Worm (Caenorhabditis elegans): ENCODE measurements around the gene mcm-3.
A peak's percentile ranks its signal among the peaks of the same experiment; 100 is the strongest.

The mcm-3 gene

ce11 chrV:15085335-15085800, 26.0 kb upstream of the mcm-3 start, which contains the start of the genes ahsa-1 and C01G10.7 (continued):
- TF ChIP-seq pag-3 (tag; optimal IDR thresholded peaks at IDR 0.05; ENCODE audit: borderline replicate concordance, insufficient read depth) (no peak), nhr-71 (tag; optimal IDR thresholded peaks at IDR 0.05) (peak; percentile 96), C34B4.2 (tag; optimal IDR thresholded peaks at IDR 0.05) (no peak), nhr-28 (tag; optimal IDR thresholded peaks at IDR 0.05) (no peak), nhr-84 (tag; optimal IDR thresholded peaks at IDR 0.05) (no peak), nhr-90 (tag; optimal IDR thresholded peaks at IDR 0.05; ENCODE audit: poor library complexity) (peak; percentile 95), xbp-1 (tag; optimal IDR thresholded peaks at IDR 0.05) (peak; percentile 87), sup-37 (GFP tag; optimal IDR thresholded peaks at IDR 0.05) (no peak), egl-27 (tag; optimal IDR thresholded peaks at IDR 0.05) (no peak)

- TF ChIP-seq nhr-71 (tag; optimal IDR thresholded peaks at IDR 0.05) (peak; percentile 44), lsy-2 (tag; optimal IDR thresholded peaks at IDR 0.05) (peak in 1 of 2 experiments; percentile 19), snu-23 (GFP tag; optimal IDR thresholded peaks at IDR 0.05) (peak; percentile 19), ceh-63 (GFP tag; optimal IDR thresholded peaks at IDR 0.05) (peak; percentile 48), nhr-20 (tag; optimal IDR thresholded peaks at IDR 0.05) (peak; percentile 6), lin-13 (GFP tag; optimal IDR thresholded peaks at IDR 0.05) (no peak), alr-1 (tag; optimal IDR thresholded peaks at IDR 0.05; ENCODE audit: borderline replicate concordance) (no peak), ama-1 (optimal IDR thresholded peaks at IDR 0.05) (peak; percentile 93), aly-2 (tag; optimal IDR thresholded peaks at IDR 0.05) (peak; percentile 84), pag-3 (tag; optimal IDR thresholded peaks at IDR 0.05; ENCODE audit: borderline replicate concordance, insufficient read depth) (no peak), nhr-84 (tag; optimal IDR thresholded peaks at IDR 0.05) (no peak), pax-3 (tag; optimal IDR thresholded peaks at IDR 0.05) (peak; percentile 30), hpl-2 (GFP tag; optimal IDR thresholded peaks at IDR 0.05) (no peak), nhr-19 (GFP tag; conservative IDR thresholded peaks at IDR 0.05) (peak; percentile 16; the same call in 1 of the 2 replicates), rnt-1 (tag; optimal IDR thresholded peaks at IDR 0.05) (peak; percentile 18), efl-1 (optimal IDR thresholded peaks at IDR 0.05) (no peak), efl-1 (GFP tag; optimal IDR thresholded peaks at IDR 0.05 in 1 of 2) (peak in 1 of 2 experiments; percentile 81), sptf-1 (tag; optimal IDR thresholded peaks at IDR 0.05) (no peak), grh-1 (GFP tag; IDR thresholded peaks at IDR 0.05) (no peak), ceh-82 (tag; optimal IDR thresholded peaks at IDR 0.05) (no peak)
Observed at ce11 chrV:15083659-15084058, 24.3 kb upstream of the mcm-3 start.

ce11 chrV:15082291-15082690, 22.9 kb upstream of the mcm-3 start, which contains the start of the genes C01G10.10 and C01G10.9:
Gene C01G10.10 (minus strand): TSS chrV:15082441.
Gene C01G10.9 (plus strand): TSS chrV:15082530.
- TF ChIP-seq tbx-2 (tag; optimal IDR thresholded peaks at IDR 0.05) (peak; percentile 87), lin-39 (tag; optimal IDR thresholded peaks at IDR 0.05) (no peak), nhr-12 (tag; optimal IDR thresholded peaks at IDR 0.05) (no peak), isw-1 (GFP tag; IDR thresholded peaks at IDR 0.05) (peak; percentile 46; the same call in 1 of the 2 replicates), ztf-4 (tag; optimal IDR thresholded peaks at IDR 0.05) (no peak), lin-35 (GFP tag; optimal IDR thresholded peaks at IDR 0.05) (peak; percentile 21 to 46), Y116A8C.19 (tag; optimal IDR thresholded peaks at IDR 0.05; ENCODE audit: borderline replicate concordance) (peak; percentile 70), dpl-1 (GFP tag; optimal IDR thresholded peaks at IDR 0.05) (peak; percentile 45 to 67 (median 56)), ama-1 (optimal IDR thresholded peaks at IDR 0.05) (no peak), alr-1 (tag; optimal IDR thresholded peaks at IDR 0.05; ENCODE audit: borderline replicate concordance) (no peak), mep-1 (tag; optimal IDR thresholded peaks at IDR 0.05) (peak; percentile 79), pqm-1 (tag; optimal IDR thresholded peaks at IDR 0.05) (no peak), unc-98 (GFP tag; IDR thresholded peaks at IDR 0.05) (peak; percentile 58; the same call in 1 of the 2 replicates), nhr-47 (tag; optimal IDR thresholded peaks at IDR 0.05) (peak; percentile 86), pag-3 (tag; optimal IDR thresholded peaks at IDR 0.05; ENCODE audit: borderline replicate concordance, insufficient read depth) (no peak), egl-13 (tag; optimal IDR thresholded peaks at IDR 0.05) (no peak), grh-1 (GFP tag; IDR thresholded peaks at IDR 0.05) (0 out of 2 replicates have a peak, but pooled peaks have one; percentile 34), ceh-82 (tag; optimal IDR thresholded peaks at IDR 0.05) (peak; percentile 28 to 32 (median 30)), lsy-2 (tag; optimal IDR thresholded peaks at IDR 0.05) (peak; percentile 68 to 70), C04F5.9 (tag; optimal IDR thresholded peaks at IDR 0.05) (peak; percentile 83), hlh-17 (GFP tag; optimal IDR thresholded peaks at IDR 0.05; ENCODE audit: borderline replicate concordance) (no peak), unc-30 (tag; optimal IDR thresholded peaks at IDR 0.05) (no peak), hpl-2 (GFP tag; optimal IDR thresholded peaks at IDR 0.05) (no peak), sptf-1 (tag; optimal IDR thresholded peaks at IDR 0.05) (no peak), aha-1 (tag; optimal IDR thresholded peaks at IDR 0.05) (no peak), irx-1 (tag; optimal IDR thresholded peaks at IDR 0.05) (peak; percentile 93), pax-3 (tag; optimal IDR thresholded peaks at IDR 0.05) (peak; percentile 96), ets-5 (GFP tag; IDR thresholded peaks at IDR 0.05) (no peak), efl-3 (GFP tag; optimal IDR thresholded peaks at IDR 0.05) (peak; percentile 54), F16B12.6 (tag; optimal IDR thresholded peaks at IDR 0.05) (no peak)

All from whole organism, L1 larva.